Worm (Caenorhabditis elegans): ENCODE data around the gene tald-1.

DNA sequence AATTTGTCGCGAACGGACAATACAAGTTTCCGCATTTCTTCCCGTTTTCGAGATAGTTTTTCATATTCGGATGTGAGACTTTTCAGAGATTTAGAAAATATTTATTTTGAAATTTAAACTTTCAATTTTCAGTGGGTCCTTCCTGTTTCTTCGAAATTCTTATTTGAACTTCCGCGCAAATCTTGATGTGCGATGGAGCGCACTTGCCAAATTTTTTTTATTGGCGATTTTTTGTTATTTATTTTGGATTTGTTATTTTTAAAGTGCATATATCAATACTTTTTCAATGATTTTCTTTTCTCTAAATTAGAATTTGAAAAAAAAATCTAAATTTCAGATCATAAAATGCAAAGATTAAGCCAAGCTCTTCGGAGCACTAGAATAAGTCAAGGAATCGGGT is 29.2 kb upstream of the tald-1 start, which contains the start of gene sars-2:
- no peak for TF ChIP-seq mab-5 (tag; optimal IDR thresholded peaks at IDR 0.05)
- TF ChIP-seq sptf-1 (tag; optimal IDR thresholded peaks at IDR 0.05), result no peak
- no peak for TF ChIP-seq ceh-39 (tag; optimal IDR thresholded peaks at IDR 0.05)
- TF ChIP-seq ztf-11 (tag; optimal IDR thresholded peaks at IDR 0.05), result no peak
- no peak for TF ChIP-seq zip-8 (tag; optimal IDR thresholded peaks at IDR 0.05)
- no peak for TF ChIP-seq nhr-237 (tag; optimal IDR thresholded peaks at IDR 0.05)
- no peak for TF ChIP-seq pha-4 (tag; optimal IDR thresholded peaks at IDR 0.05)
- TF ChIP-seq lin-13 (tag; optimal IDR thresholded peaks at IDR 0.05), result no peak
- TF ChIP-seq nhr-28 (tag; optimal IDR thresholded peaks at IDR 0.05), result no peak
- no peak for TF ChIP-seq elt-1 (tag; optimal IDR thresholded peaks at IDR 0.05; ENCODE audit: borderline replicate concordance, insufficient read depth)

Measured in whole organism, mixed stage, embryonic.